Worm (Caenorhabditis elegans) whole organism, mixed stage, embryonic: ENCODE measurements around the gene col-129.

Experiments
- M03D4.4 ChIP-seq: sonication (generic microtip); optimal IDR thresholded peaks from 2 replicates; lab custom pipeline; 2017; ENCODE audit warnings: mild to moderate bottlenecking, missing genetic modification characterization, missing compliant biosample characterization
- ceh-43 ChIP-seq: fragments of 200-800 bp; sonication (Bioruptor generic); optimal IDR thresholded peaks from 2 replicates; lab custom pipeline; 2018; ENCODE audit warnings: mild to moderate bottlenecking, missing genetic modification characterization, moderate library complexity, missing compliant biosample characterization
- lsy-2 ChIP-seq: fragments of 150-350 bp; optimal IDR thresholded peaks from 2 replicates; lab custom pipeline; 2014; ENCODE audit warnings: missing biosample characterization, missing genetic modification characterization
- nhr-28 ChIP-seq: fragments of 150-350 bp; optimal IDR thresholded peaks from 2 replicates; lab custom pipeline; 2014; ENCODE audit warnings: missing biosample characterization, missing genetic modification characterization
- sem-2 ChIP-seq: fragments of 200-800 bp; sonication (Bioruptor generic); optimal IDR thresholded peaks from 2 replicates; lab custom pipeline; 2018; ENCODE audit warnings: mild to moderate bottlenecking, missing genetic modification characterization, missing compliant biosample characterization
- tbx-8 ChIP-seq: fragments of 200-800 bp; sonication (Bioruptor generic); optimal IDR thresholded peaks from 2 replicates; lab custom pipeline; 2018; ENCODE audit warnings: mild to moderate bottlenecking, missing genetic modification characterization, moderate library complexity, missing compliant biosample characterization
- unc-62 ChIP-seq: fragments of 150-350 bp; optimal IDR thresholded peaks from 2 replicates; lab custom pipeline; 2014; ENCODE audit warnings: missing biosample characterization, missing genetic modification reagents, missing genetic modification characterization

DNA sequence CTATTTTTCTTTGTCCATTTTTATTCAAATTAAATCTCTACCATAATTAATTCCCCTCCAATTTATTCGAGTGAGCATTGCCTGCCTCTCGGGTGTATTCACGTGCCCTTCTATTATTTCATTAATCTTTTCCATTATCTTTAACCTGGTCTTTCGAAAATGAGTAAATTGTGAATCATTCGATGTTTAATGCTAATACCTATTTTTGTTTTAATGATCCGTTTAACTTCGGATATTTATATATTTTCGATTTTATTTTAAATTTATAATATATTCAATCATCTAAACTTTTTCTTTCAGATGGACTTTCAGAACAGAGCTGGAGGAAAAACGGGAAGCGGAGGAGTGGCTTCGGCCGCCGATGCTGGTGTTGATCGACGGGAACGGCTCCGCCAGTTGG, 26.1 kb downstream of the col-129 start, which contains the start of gene repo-1:
- TF ChIP-seq tbx-8 (GFP tag; lab: Kevin White, UChicago), result no peak
- TF ChIP-seq nhr-28 (tag; lab: Kevin White, UChicago), result no peak
- TF ChIP-seq unc-62 (GFP tag; lab: Kevin White, UChicago), result no peak
- TF ChIP-seq M03D4.4, result no peak
- TF ChIP-seq sem-2, result no peak
- TF ChIP-seq lsy-2 (tag; lab: Kevin White, UChicago), result no peak
- no peak for TF ChIP-seq ceh-43 (GFP tag; lab: Kevin White, UChicago)
